Worm (Caenorhabditis elegans): ENCODE measurements around the gene sao-1.
A peak's percentile ranks its signal among the peaks of the same experiment; 100 is the strongest.

The sao-1 gene

DNA sequence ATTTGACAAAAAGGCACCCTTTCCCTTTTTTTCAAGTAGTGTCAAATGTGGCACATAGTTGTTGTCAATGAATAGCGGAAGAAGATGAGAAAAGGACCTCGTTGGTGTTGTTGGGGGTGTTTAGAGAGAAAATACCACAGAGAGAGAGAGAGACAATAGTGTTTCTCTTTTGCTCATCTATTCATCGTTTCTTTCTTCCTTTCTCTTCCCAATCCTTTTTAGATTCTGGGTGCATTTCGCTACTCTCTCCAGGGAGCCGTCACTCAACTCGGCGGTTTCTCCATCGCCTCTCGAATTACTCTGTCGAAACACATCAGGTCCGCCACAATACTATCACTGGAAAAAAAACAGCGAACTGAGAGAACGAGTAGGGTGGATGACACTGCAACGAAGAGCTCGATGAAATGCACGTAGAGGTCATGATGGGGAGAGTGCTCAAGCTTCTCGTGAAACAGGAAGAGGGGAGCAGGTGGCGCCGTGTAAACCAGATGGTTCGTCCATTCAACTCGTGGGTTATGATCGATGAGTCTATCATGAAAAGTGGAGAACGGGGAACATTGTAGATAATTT is 39.9 kb downstream of the sao-1 start:
- TF ChIP-seq hlh-8 (tag; optimal IDR thresholded peaks at IDR 0.05) (peak; percentile 21), unc-42 (tag; optimal IDR thresholded peaks at IDR 0.05) (peak; percentile 13), lim-6 (tag; optimal IDR thresholded peaks at IDR 0.05) (no peak)

DNA sequence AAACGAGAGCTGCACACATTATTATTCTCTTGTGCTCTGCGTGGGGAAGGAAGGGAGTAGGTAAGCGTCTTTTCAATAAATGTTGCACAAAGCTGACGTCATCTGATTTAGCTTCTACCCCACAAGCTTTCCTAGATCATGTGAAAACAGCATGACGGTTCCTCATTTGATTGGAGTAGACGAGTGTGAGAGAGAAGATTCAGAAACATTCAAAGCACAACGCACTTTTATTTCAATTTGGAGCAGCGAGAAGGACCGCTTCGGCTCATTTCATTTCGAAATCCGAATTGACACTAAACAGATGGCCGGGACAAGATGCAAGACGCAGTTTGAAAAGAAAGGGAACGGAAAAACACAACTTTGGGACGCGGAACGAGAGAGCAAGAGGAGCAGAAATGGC is 40.6 kb downstream of the sao-1 start:
- TF ChIP-seq ceh-9 (tag; optimal IDR thresholded peaks at IDR 0.05) (no peak), unc-55 (GFP tag; optimal IDR thresholded peaks at IDR 0.05) (no peak), unc-42 (tag; optimal IDR thresholded peaks at IDR 0.05) (peak; percentile 28)

DNA sequence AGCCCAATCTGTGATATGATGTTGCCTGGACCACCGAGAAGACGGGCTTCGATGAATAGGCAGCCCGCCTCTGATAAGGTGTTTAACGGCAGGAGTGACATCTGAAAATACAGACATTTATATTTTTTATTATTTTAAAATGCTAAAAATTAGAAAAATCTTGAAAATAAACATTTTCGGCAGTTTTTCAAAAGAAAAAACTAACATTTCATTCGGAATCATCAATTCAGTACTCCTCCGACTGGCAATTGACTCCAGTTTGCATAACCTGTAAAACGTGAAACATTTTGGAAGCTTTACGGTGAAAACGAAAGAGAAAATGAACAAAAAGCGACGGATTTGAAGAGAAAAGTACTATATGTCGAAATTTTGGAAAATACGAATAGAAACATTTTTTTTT is 42.1 kb downstream of the sao-1 start, which contains the start of gene ric-7:
Gene ric-7 (minus strand): TSS at position 101 of the 400 bp plus-strand sequence.
- TF ChIP-seq nhr-11 (tag; optimal IDR thresholded peaks at IDR 0.05) (no peak), dve-1 (tag; optimal IDR thresholded peaks at IDR 0.05) (no peak), pros-1 (tag; optimal IDR thresholded peaks at IDR 0.05) (no peak), tbx-2 (tag; optimal IDR thresholded peaks at IDR 0.05) (no peak), T23F11.4 (GFP tag; optimal IDR thresholded peaks at IDR 0.05) (no peak), C08G9.2 (tag; optimal IDR thresholded peaks at IDR 0.05) (no peak), fkh-6 (tag; optimal IDR thresholded peaks at IDR 0.05) (no peak), ahr-1 (tag; optimal IDR thresholded peaks at IDR 0.05) (no peak), ceh-18 (tag; optimal IDR thresholded peaks at IDR 0.05) (no peak), npax-4 (tag; optimal IDR thresholded peaks at IDR 0.05) (no peak), syd-9 (tag; optimal IDR thresholded peaks at IDR 0.05) (no peak), ceh-14 (tag; optimal IDR thresholded peaks at IDR 0.05) (no peak), lin-11 (tag; optimal IDR thresholded peaks at IDR 0.05) (no peak), hlh-13 (GFP tag; optimal IDR thresholded peaks at IDR 0.05) (no peak), ceh-2 (tag; optimal IDR thresholded peaks at IDR 0.05) (no peak), sox-2 (GFP tag; IDR thresholded peaks at IDR 0.05) (no peak), pat-9 (tag; optimal IDR thresholded peaks at IDR 0.05) (no peak), pha-2 (tag; optimal IDR thresholded peaks at IDR 0.05) (no peak), ceh-19 (GFP tag; optimal IDR thresholded peaks at IDR 0.05) (no peak), ceh-34 (tag; optimal IDR thresholded peaks at IDR 0.05) (no peak)

DNA sequence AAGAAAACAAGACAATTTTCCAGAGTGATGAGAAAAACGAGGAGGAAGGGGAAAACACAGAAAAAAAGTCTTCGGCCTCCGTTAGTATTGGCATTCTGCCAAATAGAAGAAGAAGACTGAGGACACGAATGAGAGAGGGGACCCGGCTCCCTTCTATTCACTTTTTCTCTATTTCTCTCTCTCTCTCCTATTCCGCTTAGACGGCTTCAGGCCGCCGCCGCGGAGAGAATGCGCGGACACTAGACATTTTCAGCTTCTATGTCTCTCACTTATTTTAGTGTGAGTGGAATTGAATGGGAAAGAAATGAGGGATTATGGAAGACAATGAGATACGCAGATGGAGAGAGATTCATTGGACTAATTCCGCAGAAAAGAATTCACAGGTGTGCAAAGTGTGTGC is 43.1 kb downstream of the sao-1 start:
- TF ChIP-seq unc-3 (GFP tag; conservative IDR thresholded peaks at IDR 0.05) (no peak), unc-3 (tag; optimal IDR thresholded peaks at IDR 0.05) (no peak), ceh-31 (tag; optimal IDR thresholded peaks at IDR 0.05) (peak; percentile 35), pha-4 (tag; optimal IDR thresholded peaks at IDR 0.05) (no peak), ztf-16 (tag; optimal IDR thresholded peaks at IDR 0.05) (no peak), unc-42 (tag; optimal IDR thresholded peaks at IDR 0.05) (peak; percentile 20)

DNA sequence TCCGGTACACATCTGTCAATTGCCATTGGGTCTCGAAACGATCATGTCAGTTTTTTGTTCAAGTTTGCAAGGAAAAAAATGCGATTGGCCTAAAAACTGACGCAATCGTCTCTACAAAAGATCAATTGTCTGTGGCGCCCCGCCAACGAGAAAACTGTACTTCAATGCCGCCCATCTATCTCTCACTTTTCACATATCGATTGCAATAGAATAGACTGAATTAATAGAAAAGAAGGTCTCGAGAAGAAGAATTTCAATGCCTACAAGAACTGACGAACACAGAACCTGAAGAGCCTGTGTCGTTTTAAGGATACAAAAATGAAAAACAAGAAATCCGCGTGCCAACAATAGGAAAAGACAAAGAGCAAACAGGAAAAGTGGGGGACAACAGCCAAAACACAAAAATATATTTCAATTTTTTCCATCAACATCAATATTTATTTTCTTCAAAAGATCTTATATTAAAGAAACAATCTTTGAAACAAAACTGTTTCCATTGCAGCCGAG is 44.7 kb downstream of the sao-1 start:
- TF ChIP-seq ztf-16 (tag; optimal IDR thresholded peaks at IDR 0.05) (no peak), nhr-11 (tag; optimal IDR thresholded peaks at IDR 0.05) (no peak), hlh-13 (GFP tag; optimal IDR thresholded peaks at IDR 0.05) (no peak), odd-2 (tag; optimal IDR thresholded peaks at IDR 0.05) (no peak), rnt-1 (tag; optimal IDR thresholded peaks at IDR 0.05) (no peak), ceh-22 (tag; optimal IDR thresholded peaks at IDR 0.05) (no peak), sox-4 (tag; optimal IDR thresholded peaks at IDR 0.05) (no peak), Y22D7AL.16 (tag; optimal IDR thresholded peaks at IDR 0.05) (no peak), che-1 (tag; optimal IDR thresholded peaks at IDR 0.05) (no peak), C38D4.7 (GFP tag; optimal IDR thresholded peaks at IDR 0.05) (no peak), K09A11.1 (tag; optimal IDR thresholded peaks at IDR 0.05; ENCODE audit: insufficient read depth) (no peak), ama-1 (optimal IDR thresholded peaks at IDR 0.05) (no peak), T23F11.4 (GFP tag; optimal IDR thresholded peaks at IDR 0.05) (no peak), unc-86 (tag; optimal IDR thresholded peaks at IDR 0.05) (no peak), fkh-6 (tag; optimal IDR thresholded peaks at IDR 0.05) (no peak), pha-2 (tag; optimal IDR thresholded peaks at IDR 0.05) (no peak), dve-1 (tag; optimal IDR thresholded peaks at IDR 0.05) (no peak), pag-3 (tag; optimal IDR thresholded peaks at IDR 0.05; ENCODE audit: borderline replicate concordance) (no peak), ceh-18 (tag; optimal IDR thresholded peaks at IDR 0.05) (no peak), C08G9.2 (tag; optimal IDR thresholded peaks at IDR 0.05) (no peak)

All from whole organism, late embryonic.